Fruit fly (Drosophila melanogaster) whole organism, wandering third instar larva: ENCODE results near the gene Cbp80.

ENCODE experiments used
- Abd-B ChIP-seq: fragments of >200 bp; optimal IDR thresholded peaks from 2 replicates; lab custom pipeline; 2017; ENCODE audit warnings: missing biosample characterization, missing genetic modification characterization
- CG32264 ChIP-seq: fragments of 200-800 bp; sonication (Bioruptor generic); optimal IDR thresholded peaks from 2 replicates; lab custom pipeline; 2016; ENCODE audit warnings: missing biosample characterization, missing genetic modification characterization
- CG9705 ChIP-seq: fragments of 200-800 bp; sonication (Bioruptor generic); optimal IDR thresholded peaks from 2 replicates; lab custom pipeline; 2018; ENCODE audit warnings: missing biosample characterization, mild to moderate bottlenecking, missing genetic modification characterization
- CrebA ChIP-seq: fragments of 200-800 bp; sonication (Bioruptor generic); optimal IDR thresholded peaks from 2 replicates; lab custom pipeline; 2016; ENCODE audit warnings: missing biosample characterization, mild to moderate bottlenecking, missing genetic modification characterization, borderline replicate concordance
- Dfd ChIP-seq: fragments of >200 bp; optimal IDR thresholded peaks from 2 replicates; lab custom pipeline; 2017; ENCODE audit warnings: missing biosample characterization, missing genetic modification characterization
- Dif ChIP-seq: fragments of 200-275, 200-300 bp; sonication (Bioruptor generic); optimal IDR thresholded peaks from 2 replicates; lab custom pipeline; 2018; ENCODE audit warnings: missing biosample characterization, missing genetic modification characterization; ENCODE audit not compliant: partially characterized antibody
- GATAd ChIP-seq: sonication (Bioruptor generic); optimal IDR thresholded peaks from 2 replicates; lab custom pipeline; 2016; ENCODE audit warnings: missing biosample characterization, missing genetic modification characterization
- HLH106 ChIP-seq: fragments of 200-800 bp; optimal IDR thresholded peaks from 3 replicates; lab custom pipeline; 2019; ENCODE audit warnings: missing biosample characterization, mild to moderate bottlenecking, missing genetic modification characterization, moderate library complexity
- Hnf4 ChIP-seq: fragments of 200-800 bp; sonication (Bioruptor generic); optimal IDR thresholded peaks from 2 replicates; lab custom pipeline; 2016; ENCODE audit warnings: missing biosample characterization, mild to moderate bottlenecking, missing genetic modification characterization
- Hr78 ChIP-seq: fragments of >200 bp; optimal IDR thresholded peaks from 2 replicates; lab custom pipeline; 2017; ENCODE audit warnings: missing biosample characterization, missing genetic modification characterization
- Hr83 ChIP-seq: fragments of 200-300 bp; sonication (Bioruptor generic); optimal IDR thresholded peaks from 2 replicates; lab custom pipeline; 2016; ENCODE audit warnings: missing biosample characterization, mild to moderate bottlenecking, missing genetic modification characterization, moderate library complexity; ENCODE audit not compliant: poor library complexity, severe bottlenecking
- Jra ChIP-seq: sonication (Bioruptor generic); optimal IDR thresholded peaks from 2 replicates; lab custom pipeline; 2016; ENCODE audit warnings: missing biosample characterization, missing genetic modification characterization
- Mio ChIP-seq: sonication (Bioruptor generic); optimal IDR thresholded peaks from 2 replicates; lab custom pipeline; 2016; ENCODE audit warnings: missing biosample characterization, missing genetic modification characterization
- Myc ChIP-seq: fragments of >200 bp; optimal IDR thresholded peaks from 2 replicates; lab custom pipeline; 2017
- N ChIP-seq: fragments of >200 bp; optimal IDR thresholded peaks from 2 replicates; lab custom pipeline; 2018; ENCODE audit warnings: missing biosample characterization, missing external identifiers, missing genetic modification characterization
- OdsH ChIP-seq: fragments of 200-800 bp; sonication (Bioruptor generic); optimal IDR thresholded peaks from 2 replicates; lab custom pipeline; 2016; ENCODE audit warnings: missing biosample characterization, mild to moderate bottlenecking, missing genetic modification characterization
- Rel ChIP-seq, 2 experiments: fragments of 200-800 bp; sonication (Bioruptor generic) in 1 of 2; optimal IDR thresholded peaks; 2 replicates in 1 of 2; 3 replicates in 1 of 2; lab custom pipeline; 2016 to 2019; ENCODE audit warnings: mild to moderate bottlenecking in 2 of 2, missing biosample characterization in 2 of 2, missing genetic modification characterization in 2 of 2, moderate library complexity in 1 of 2
- Sp1 ChIP-seq: fragments of 200-800 bp; sonication (Bioruptor generic); optimal IDR thresholded peaks from 3 replicates; lab custom pipeline; 2019; ENCODE audit warnings: missing biosample characterization, mild to moderate bottlenecking, missing genetic modification characterization, moderate library complexity
- Vsx2 ChIP-seq: fragments of 200-300, 225-300 bp; sonication (Bioruptor generic); optimal IDR thresholded peaks from 2 replicates; lab custom pipeline; 2018; ENCODE audit warnings: missing biosample characterization, missing genetic modification characterization; ENCODE audit not compliant: partially characterized antibody
- br ChIP-seq: fragments of 200-800 bp; sonication (Bioruptor generic); optimal IDR thresholded peaks from 2 replicates; lab custom pipeline; 2016; ENCODE audit warnings: missing biosample characterization, missing genetic modification characterization
- brk ChIP-seq: fragments of 200-800 bp; sonication (Bioruptor generic); optimal IDR thresholded peaks from 2 replicates; lab custom pipeline; 2016; ENCODE audit warnings: missing biosample characterization, mild to moderate bottlenecking, missing genetic modification characterization
- dl ChIP-seq, 2 experiments: fragments of 175-275, 200-275 bp in 1 of 2; fragments of 200-275 bp in 1 of 2; sonication (Bioruptor generic); optimal IDR thresholded peaks; lab custom pipeline; 2018; ENCODE audit warnings: mild to moderate bottlenecking in 2 of 2, missing biosample characterization in 2 of 2, missing genetic modification characterization in 2 of 2, moderate library complexity in 2 of 2; ENCODE audit not compliant: partially characterized antibody in 2 of 2, insufficient read depth in 1 of 2
- dmrt93B ChIP-seq: fragments of 200-800 bp; sonication (Bioruptor generic); optimal IDR thresholded peaks from 2 replicates; lab custom pipeline; 2018; ENCODE audit warnings: missing biosample characterization, mild to moderate bottlenecking, missing genetic modification characterization
- dsf ChIP-seq: sonication (Bioruptor generic); optimal IDR thresholded peaks from 2 replicates; lab custom pipeline; 2016; ENCODE audit warnings: missing biosample characterization, missing genetic modification characterization, borderline replicate concordance
- ey ChIP-seq: fragments of 200-800 bp; sonication (Bioruptor generic); optimal IDR thresholded peaks from 2 replicates; lab custom pipeline; 2016; ENCODE audit warnings: missing biosample characterization, missing genetic modification characterization
- foxo ChIP-seq, 2 experiments: fragments of 200-800 bp; sonication (Bioruptor generic); optimal IDR thresholded peaks; 2 replicates in 1 of 2; 3 replicates in 1 of 2; lab custom pipeline; 2016 to 2017; ENCODE audit warnings: missing biosample characterization in 2 of 2, missing genetic modification characterization in 2 of 2
- fru ChIP-seq: fragments of 200-800 bp; sonication (Bioruptor generic); optimal IDR thresholded peaks from 3 replicates; lab custom pipeline; 2016; ENCODE audit warnings: missing biosample characterization, mild to moderate bottlenecking, missing genetic modification characterization
- h ChIP-seq: fragments of 200-800 bp; sonication (Bioruptor generic); optimal IDR thresholded peaks from 3 replicates; lab custom pipeline; 2016; ENCODE audit warnings: missing biosample characterization, mild to moderate bottlenecking, missing genetic modification characterization
- jim ChIP-seq: fragments of 175-275, 200-325 bp; sonication (Bioruptor generic); optimal IDR thresholded peaks from 2 replicates; lab custom pipeline; 2016; ENCODE audit warnings: missing biosample characterization, mild to moderate bottlenecking, missing genetic modification characterization
- lola ChIP-seq: fragments of >200 bp; optimal IDR thresholded peaks from 2 replicates; lab custom pipeline; 2017; ENCODE audit warnings: missing biosample characterization, missing genetic modification characterization
- pan ChIP-seq: fragments of >200 bp; optimal IDR thresholded peaks from 2 replicates; lab custom pipeline; 2017
- psq ChIP-seq: fragments of 200-800 bp; sonication (Bioruptor generic); optimal IDR thresholded peaks from 3 replicates; lab custom pipeline; 2017; ENCODE audit warnings: missing biosample characterization, mild to moderate bottlenecking, missing genetic modification characterization, moderate library complexity
- rgr ChIP-seq: fragments of 200-800 bp; sonication (Bioruptor generic); optimal IDR thresholded peaks from 3 replicates; lab custom pipeline; 2016; ENCODE audit warnings: missing biosample characterization, mild to moderate bottlenecking, missing genetic modification characterization
- sage ChIP-seq: fragments of 200-800 bp; sonication (Bioruptor generic); optimal IDR thresholded peaks from 2 replicates; lab custom pipeline; 2016; ENCODE audit warnings: missing biosample characterization, mild to moderate bottlenecking, missing genetic modification characterization
- sv ChIP-seq: fragments of 200-800 bp; sonication (Bioruptor generic); optimal IDR thresholded peaks from 3 replicates; lab custom pipeline; 2016; ENCODE audit warnings: missing biosample characterization, missing genetic modification characterization
- tai ChIP-seq: sonication (Bioruptor generic); optimal IDR thresholded peaks from 2 replicates; lab custom pipeline; 2016; ENCODE audit warnings: missing biosample characterization, missing genetic modification characterization
- usp ChIP-seq: fragments of >200 bp; optimal IDR thresholded peaks from 2 replicates; lab custom pipeline; 2017; ENCODE audit warnings: missing biosample characterization, missing genetic modification characterization
- woc ChIP-seq: sonication (Bioruptor generic); optimal IDR thresholded peaks from 2 replicates; lab custom pipeline; 2016; ENCODE audit warnings: missing biosample characterization, mild to moderate bottlenecking, missing genetic modification characterization

The Cbp80 gene

DNA sequence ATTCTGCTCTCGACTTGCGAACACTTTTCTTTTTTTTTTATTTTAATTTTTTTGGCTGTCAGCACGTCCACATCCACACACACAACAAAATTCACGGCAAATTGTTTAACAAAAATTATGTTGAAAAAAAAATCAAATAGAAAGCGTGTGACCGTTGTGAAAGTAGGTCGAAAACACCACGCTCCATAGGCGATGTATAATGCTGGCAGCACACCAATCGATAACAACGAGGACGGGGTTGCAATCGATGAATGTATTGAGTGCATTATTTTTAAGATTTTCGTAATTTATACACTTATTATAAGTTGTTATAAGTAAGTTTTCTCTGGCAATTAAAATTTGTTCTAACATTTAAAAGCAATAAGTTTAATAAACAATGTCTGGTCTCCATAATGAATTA is 36.9 kb downstream of the Cbp80 start, which contains the start of gene Pp2C1:
Gene Pp2C1, minus strand, starts transcription at position 181 of the 400 bp plus-strand sequence.
- TF ChIP-seq Sp1 (GFP tag; lab: Kevin White, UChicago) (no peak), Hnf4 (GFP tag; lab: Kevin White, UChicago) (peak; percentile 31), woc (peak; percentile 21), Hr83 (GFP tag; lab: Kevin White, UChicago) (peak; percentile 24), rgr (GFP tag; lab: Kevin White, UChicago) (no peak), lola (no peak), Rel (GFP tag; optimal IDR thresholded peaks at IDR 0.05; lab: Kevin White, UChicago) (no peak), Rel (tag; optimal IDR thresholded peaks at IDR 0.05; lab: Kevin White, UChicago) (peak; percentile 39), N (GFP tag; lab: Kevin White, UChicago) (no peak), HLH106 (tag; lab: Kevin White, UChicago) (no peak)

DNA sequence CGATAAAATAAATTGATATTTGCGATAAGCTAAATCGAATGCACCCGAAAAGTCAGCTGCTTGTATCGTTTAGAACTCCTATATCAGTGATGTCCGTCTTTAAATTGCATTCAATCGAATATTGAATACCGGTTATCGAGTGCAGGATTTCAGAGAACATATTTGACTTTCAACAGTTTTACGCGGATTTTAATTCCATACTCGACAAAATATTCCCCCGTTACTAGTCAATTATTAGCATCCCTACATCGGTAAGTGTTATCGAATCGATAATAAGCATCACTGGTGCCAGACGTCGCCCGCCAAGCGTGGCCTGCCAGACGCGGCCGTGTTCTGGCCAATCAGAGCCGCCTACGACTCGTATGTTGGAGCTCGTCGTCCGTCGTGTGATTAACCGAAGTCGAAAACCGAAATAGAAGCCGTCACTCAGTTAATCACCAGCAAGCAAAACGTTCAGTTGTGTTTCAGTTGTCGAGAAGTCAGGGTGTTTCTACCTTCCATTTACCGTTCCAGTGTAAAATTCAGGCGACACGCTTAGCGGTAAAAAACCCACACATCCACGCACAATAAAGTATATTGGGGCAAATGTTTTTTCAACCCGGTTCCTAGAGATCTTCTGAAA is 38.1 kb downstream of the Cbp80 start, which contains the start of gene ctp:
Gene ctp, plus strand, starts transcription at position 23 of the 622 bp plus-strand sequence.
- peak in 1 of 2 experiments; percentile 40 for TF ChIP-seq dl (GFP tag; optimal IDR thresholded peaks at IDR 0.05; lab: Kevin White, UChicago; ENCODE audit: insufficient read depth in 1 of 2, partially characterized antibody in 2 of 2)
- TF ChIP-seq rgr (GFP tag; lab: Kevin White, UChicago), result peak; percentile 52
- no peak for TF ChIP-seq dmrt93B (GFP tag; lab: Kevin White, UChicago)
- peak; percentile 46 for TF ChIP-seq HLH106 (tag; lab: Kevin White, UChicago)
- TF ChIP-seq GATAd (GFP tag; lab: Kevin White, UChicago), result no peak
- TF ChIP-seq foxo (GFP tag; optimal IDR thresholded peaks at IDR 0.05; lab: Kevin White, UChicago), result peak in 1 of 2 experiments; percentile 60
- TF ChIP-seq jim (GFP tag; lab: Kevin White, UChicago), result no peak
- TF ChIP-seq lola, result no peak
- TF ChIP-seq brk (GFP tag; lab: Kevin White, UChicago), result no peak
- no peak for TF ChIP-seq Mio (GFP tag; lab: Kevin White, UChicago)
- TF ChIP-seq dsf, result no peak
- no peak for TF ChIP-seq pan
- peak; percentile 30 for TF ChIP-seq CG32264 (GFP tag; lab: Kevin White, UChicago)
- peak; percentile 82 for TF ChIP-seq woc
- TF ChIP-seq N (GFP tag; lab: Kevin White, UChicago), result no peak
- no peak for TF ChIP-seq sage (GFP tag; lab: Kevin White, UChicago)
- TF ChIP-seq Hnf4 (GFP tag; lab: Kevin White, UChicago), result peak; percentile 58
- no peak for TF ChIP-seq Dfd (GFP tag; lab: Kevin White, UChicago)
- peak; percentile 67 for TF ChIP-seq Hr83 (GFP tag; lab: Kevin White, UChicago)
- peak; percentile 59 for TF ChIP-seq Sp1 (GFP tag; lab: Kevin White, UChicago)
- peak; percentile 65 for TF ChIP-seq br (GFP tag; lab: Kevin White, UChicago)
- TF ChIP-seq Jra (GFP tag; lab: Kevin White, UChicago), result peak; percentile 77
- TF ChIP-seq tai, result peak; percentile 65
- no peak for TF ChIP-seq Hr78 (GFP tag; lab: Kevin White, UChicago)
- TF ChIP-seq Dif (GFP tag; lab: Kevin White, UChicago), result peak; percentile 76
- peak; percentile 63 for TF ChIP-seq h (GFP tag; lab: Kevin White, UChicago)
- TF ChIP-seq fru (GFP tag; lab: Kevin White, UChicago), result peak; percentile 54
- TF ChIP-seq CrebA (GFP tag; lab: Kevin White, UChicago), result no peak
- TF ChIP-seq usp (GFP tag; lab: Kevin White, UChicago), result no peak
- peak; percentile 20 for TF ChIP-seq psq
- no peak for TF ChIP-seq Vsx2 (GFP tag; lab: Kevin White, UChicago)
- peak; percentile 38 for TF ChIP-seq Rel (GFP tag; optimal IDR thresholded peaks at IDR 0.05; lab: Kevin White, UChicago)
- peak; percentile 98 for TF ChIP-seq Rel (tag; optimal IDR thresholded peaks at IDR 0.05; lab: Kevin White, UChicago)
- TF ChIP-seq CG9705, result peak; percentile 14
- TF ChIP-seq Abd-B (GFP tag; lab: Kevin White, UChicago), result no peak
- TF ChIP-seq OdsH, result peak; percentile 19
- TF ChIP-seq Myc (lab: Kevin White, UChicago), result peak; percentile 75
- peak; percentile 12 for TF ChIP-seq sv (GFP tag; lab: Kevin White, UChicago)
- TF ChIP-seq ey, result peak; percentile 52
